Worm (Caenorhabditis elegans) whole organism, L4 larva: Measurements from ENCODE around the gene R08C7.8.

Experiments
- F37D6.2 ChIP-seq: sonication (generic microtip); optimal IDR thresholded peaks from 2 replicates; lab custom pipeline; 2016; ENCODE audit warnings: mild to moderate bottlenecking, missing genetic modification characterization, missing compliant biosample characterization
- T20F7.1 ChIP-seq: fragments of 200-800 bp; sonication (Bioruptor generic); optimal IDR thresholded peaks from 2 replicates; lab custom pipeline; 2018; ENCODE audit warnings: mild to moderate bottlenecking, missing genetic modification characterization, missing compliant biosample characterization
- Y105C5A.15 ChIP-seq: fragments of 200-800 bp; sonication (Bioruptor generic); IDR thresholded peaks from 2 replicates; pipeline ENCODE4 v1.3.6; 2022; ENCODE audit warnings: missing genetic modification characterization, missing compliant biosample characterization
- Y48G9A.11 ChIP-seq: fragments of 200-800 bp; sonication (Bioruptor generic); IDR thresholded peaks from 2 replicates; pipeline ENCODE4 v1.3.6; 2022; ENCODE audit warnings: missing genetic modification reagents, missing genetic modification characterization, missing compliant biosample characterization
- Y5F2A.4 ChIP-seq: fragments of 200-800 bp; sonication (Bioruptor generic); optimal IDR thresholded peaks from 2 replicates; lab custom pipeline; 2018; ENCODE audit warnings: mild to moderate bottlenecking, missing genetic modification characterization, missing compliant biosample characterization
- Y75B8A.6 ChIP-seq: fragments of 200-800 bp; sonication (Bioruptor generic); IDR thresholded peaks from 2 replicates; pipeline ENCODE4 v1.3.6; 2022; ENCODE audit warnings: missing genetic modification reagents, missing genetic modification characterization, missing compliant biosample characterization
- ZK337.2 ChIP-seq: fragments of 200-800 bp; sonication (Bioruptor generic); IDR thresholded peaks from 2 replicates; pipeline ENCODE4 v1.3.6; 2022; ENCODE audit warnings: missing genetic modification reagents, missing genetic modification characterization, missing compliant biosample characterization
- arid-1 ChIP-seq: fragments of 200-800 bp; sonication (Bioruptor generic); conservative IDR thresholded peaks from 2 replicates; pipeline ENCODE4 v1.3.6; 2022; ENCODE audit warnings: missing genetic modification reagents, missing genetic modification characterization, missing compliant biosample characterization
- ceh-28 ChIP-seq: fragments of 150-350 bp; optimal IDR thresholded peaks from 2 replicates; lab custom pipeline; 2014; ENCODE audit warnings: missing biosample characterization, missing genetic modification reagents, missing genetic modification characterization
- ceh-44 ChIP-seq: fragments of 200-800 bp; sonication (Bioruptor generic); IDR thresholded peaks from 2 replicates; pipeline ENCODE4 v1.3.6; 2022; ENCODE audit warnings: missing genetic modification reagents, missing genetic modification characterization, missing compliant biosample characterization
- ceh-82 ChIP-seq: sonication (generic microtip); optimal IDR thresholded peaks from 2 replicates; lab custom pipeline; 2017; ENCODE audit warnings: missing biosample characterization, missing genetic modification characterization
- daf-12 ChIP-seq: fragments of 150-350 bp; optimal IDR thresholded peaks from 2 replicates; lab custom pipeline; 2014; ENCODE audit warnings: missing biosample characterization, missing genetic modification reagents, missing genetic modification characterization
- daf-16 ChIP-seq, 3 experiments: sonication (generic microtip); optimal IDR thresholded peaks; 2 replicates each; lab custom pipeline; 2016 to 2017; ENCODE audit warnings: missing genetic modification characterization in 3 of 3, missing genetic modification reagents in 3 of 3, mild to moderate bottlenecking in 2 of 3, missing compliant biosample characterization in 2 of 3, missing biosample characterization in 1 of 3, moderate library complexity in 1 of 3
- daf-19 ChIP-seq: fragments of 200-800 bp; sonication (Bioruptor generic); conservative IDR thresholded peaks from 2 replicates; pipeline ENCODE4 v1.3.6; 2022; ENCODE audit warnings: missing genetic modification characterization, missing compliant biosample characterization
- daf-8 ChIP-seq: fragments of 200-800 bp; sonication (Bioruptor generic); IDR thresholded peaks from 2 replicates; pipeline ENCODE4 v1.3.6; 2022; ENCODE audit warnings: missing genetic modification characterization, missing compliant biosample characterization
- dmd-6 ChIP-seq: fragments of 200-800 bp; sonication (Bioruptor generic); IDR thresholded peaks from 2 replicates; pipeline ENCODE4 v1.3.6; 2022; ENCODE audit warnings: missing genetic modification reagents, missing genetic modification characterization, missing compliant biosample characterization
- dve-1 ChIP-seq: sonication (generic microtip); optimal IDR thresholded peaks from 2 replicates; lab custom pipeline; 2017; ENCODE audit warnings: antibody characterized with exemption, mild to moderate bottlenecking, missing genetic modification characterization, missing compliant biosample characterization; ENCODE audit not compliant: insufficient read depth
- egl-27 ChIP-seq: sonication (generic microtip); optimal IDR thresholded peaks from 3 replicates; lab custom pipeline; 2017; ENCODE audit warnings: missing biosample characterization, missing genetic modification reagents, missing genetic modification characterization
- egl-43 ChIP-seq: fragments of 200-800 bp; sonication (Bioruptor generic); IDR thresholded peaks from 2 replicates; pipeline ENCODE4 v1.3.6; 2022; ENCODE audit warnings: missing genetic modification reagents, missing genetic modification characterization, missing compliant biosample characterization
- hlh-11 ChIP-seq: fragments of 200-800 bp; sonication (Bioruptor generic); optimal IDR thresholded peaks from 2 replicates; lab custom pipeline; 2018; ENCODE audit warnings: mild to moderate bottlenecking, missing genetic modification characterization, missing compliant biosample characterization
- hlh-30 ChIP-seq: sonication (generic microtip); optimal IDR thresholded peaks from 2 replicates; lab custom pipeline; 2017; ENCODE audit warnings: antibody characterized with exemption, mild to moderate bottlenecking, missing genetic modification characterization, missing compliant biosample characterization; ENCODE audit not compliant: insufficient read depth
- lin-15B ChIP-seq: fragments of 150-350 bp; sonication (generic microtip); optimal IDR thresholded peaks from 3 replicates; lab custom pipeline; 2014; ENCODE audit warnings: missing biosample characterization, missing genetic modification characterization
- lsy-2 ChIP-seq, 2 experiments: fragments of 150-350 bp in 1 of 2; sonication (generic microtip) in 1 of 2; optimal IDR thresholded peaks; 2 replicates each; lab custom pipeline; 2014 to 2017; ENCODE audit warnings: missing biosample characterization in 2 of 2, missing genetic modification characterization in 2 of 2
- madf-5 ChIP-seq, 2 experiments: fragments of 200-800 bp; sonication (Bioruptor generic); IDR thresholded peaks; 2 replicates each; pipeline ENCODE4 v1.3.6; 2022; ENCODE audit warnings: missing compliant biosample characterization in 2 of 2, missing genetic modification characterization in 2 of 2
- madf-9 ChIP-seq: fragments of 200-800 bp; sonication (Bioruptor generic); conservative IDR thresholded peaks from 2 replicates; pipeline ENCODE4 v1.3.6; 2022; ENCODE audit warnings: missing genetic modification reagents, missing genetic modification characterization, missing compliant biosample characterization
- mdt-29 ChIP-seq: fragments of 200-800 bp; sonication (Bioruptor generic); IDR thresholded peaks from 2 replicates; pipeline ENCODE4 v1.3.6; 2022; ENCODE audit warnings: missing genetic modification reagents, missing genetic modification characterization, missing compliant biosample characterization
- mes-2 ChIP-seq: sonication (generic microtip); optimal IDR thresholded peaks from 2 replicates; lab custom pipeline; 2016; ENCODE audit warnings: missing genotype, mild to moderate bottlenecking, missing genetic modification characterization, missing compliant biosample characterization; ENCODE audit not compliant: poor library complexity, severe bottlenecking
- mxl-2 ChIP-seq: fragments of 200-800 bp; sonication (Bioruptor generic); conservative IDR thresholded peaks from 2 replicates; pipeline ENCODE4 v1.3.6; 2022; ENCODE audit warnings: missing genetic modification reagents, missing genetic modification characterization, missing compliant biosample characterization
- mxl-3 ChIP-seq: fragments of 200-800 bp; sonication (Bioruptor generic); optimal IDR thresholded peaks from 2 replicates; lab custom pipeline; 2018; ENCODE audit warnings: mild to moderate bottlenecking, missing genetic modification characterization, missing compliant biosample characterization
- nhr-10 ChIP-seq: fragments of 150-350 bp; optimal IDR thresholded peaks from 2 replicates; lab custom pipeline; 2014; ENCODE audit warnings: missing biosample characterization, missing genetic modification characterization
- nhr-102 ChIP-seq: sonication (generic microtip); optimal IDR thresholded peaks from 2 replicates; lab custom pipeline; 2016; ENCODE audit warnings: mild to moderate bottlenecking, missing genetic modification characterization, moderate library complexity, missing compliant biosample characterization
- nhr-11 ChIP-seq: fragments of 150-350 bp; optimal IDR thresholded peaks from 2 replicates; lab custom pipeline; 2014; ENCODE audit warnings: missing biosample characterization, missing genetic modification characterization
- nhr-237 ChIP-seq: sonication (generic microtip); optimal IDR thresholded peaks from 2 replicates; lab custom pipeline; 2017; ENCODE audit warnings: missing biosample characterization, missing genetic modification characterization
- nhr-25 ChIP-seq: sonication (generic microtip); optimal IDR thresholded peaks from 2 replicates; lab custom pipeline; 2017; ENCODE audit warnings: missing genetic modification characterization, mild to moderate bottlenecking, missing compliant biosample characterization, antibody characterized with exemption, moderate library complexity, borderline replicate concordance; ENCODE audit not compliant: insufficient read depth
- nhr-28 ChIP-seq: fragments of 150-350 bp; optimal IDR thresholded peaks from 2 replicates; lab custom pipeline; 2014; ENCODE audit warnings: missing biosample characterization, missing genetic modification characterization
- nhr-48 ChIP-seq: sonication (generic microtip); optimal IDR thresholded peaks from 2 replicates; lab custom pipeline; 2016; ENCODE audit warnings: mild to moderate bottlenecking, missing genetic modification characterization, missing compliant biosample characterization
- nhr-76 ChIP-seq: fragments of 150-350 bp; optimal IDR thresholded peaks from 2 replicates; lab custom pipeline; 2014; ENCODE audit warnings: missing biosample characterization, missing genetic modification characterization
- nhr-77 ChIP-seq: fragments of 150-350 bp; optimal IDR thresholded peaks from 2 replicates; lab custom pipeline; 2014; ENCODE audit warnings: missing biosample characterization, missing genetic modification characterization
- pha-4 ChIP-seq, 2 experiments: fragments of 150-350 bp in 1 of 2; fragments of 200-800 bp in 1 of 2; sonication (Bioruptor generic) in 1 of 2; IDR thresholded peaks in 1 of 2; optimal IDR thresholded peaks in 1 of 2; 2 replicates each; pipeline versions ENCODE4 v1.3.6 to Lab custom; 2014 to 2022; ENCODE audit warnings: missing genetic modification characterization in 2 of 2, missing genetic modification reagents in 2 of 2, missing biosample characterization in 1 of 2, missing compliant biosample characterization in 1 of 2
- pqm-1 ChIP-seq: sonication (generic microtip); optimal IDR thresholded peaks from 2 replicates; lab custom pipeline; 2017; ENCODE audit warnings: missing biosample characterization, missing genetic modification characterization
- rbr-2 ChIP-seq: sonication (generic microtip); optimal IDR thresholded peaks from 2 replicates; lab custom pipeline; 2016; ENCODE audit warnings: missing genotype, missing genetic modification characterization, missing compliant biosample characterization
- snpc-1.2 ChIP-seq: fragments of 200-800 bp; sonication (Bioruptor generic); IDR thresholded peaks from 2 replicates; pipeline ENCODE4 v1.3.6; 2022; ENCODE audit warnings: missing genetic modification reagents, missing genetic modification characterization, missing compliant biosample characterization
- unc-130 ChIP-seq: sonication (generic microtip); optimal IDR thresholded peaks from 2 replicates; lab custom pipeline; 2016; ENCODE audit warnings: missing genetic modification reagents, missing genetic modification characterization, missing compliant biosample characterization
- unc-39 ChIP-seq: sonication (generic microtip); optimal IDR thresholded peaks from 2 replicates; lab custom pipeline; 2017; ENCODE audit warnings: missing biosample characterization, missing genetic modification characterization
- vab-7 ChIP-seq: fragments of 200-800 bp; sonication (Bioruptor generic); IDR thresholded peaks from 2 replicates; pipeline ENCODE4 v1.3.6; 2022; ENCODE audit warnings: missing genetic modification reagents, missing genetic modification characterization, missing compliant biosample characterization
- zfp-3 ChIP-seq: fragments of 200-800 bp; sonication (Bioruptor generic); conservative IDR thresholded peaks from 2 replicates; pipeline ENCODE4 v1.3.6; 2022; ENCODE audit warnings: missing genetic modification reagents, missing genetic modification characterization, missing compliant biosample characterization
- zip-11 ChIP-seq: fragments of 200-800 bp; sonication (Bioruptor generic); IDR thresholded peaks from 2 replicates; pipeline ENCODE4 v1.3.6; 2022; ENCODE audit warnings: missing genetic modification characterization, missing compliant biosample characterization

The R08C7.8 gene

ce11 chrIV:4434441-4435084 is at the start of gene R08C7.8, which contains the start of gene R08C7.4:
R08C7.8 (minus strand) TSS chrIV:4434541.
R08C7.4 (plus strand) TSS chrIV:4435034.
- no peak for TF ChIP-seq ZK337.2 (GFP tag; lab: Robert Waterston, UW)
- no peak for TF ChIP-seq T20F7.1
- no peak for TF ChIP-seq ceh-82 (tag; lab: Kevin White, UChicago)
- TF ChIP-seq daf-8 = no peak
- TF ChIP-seq, all 104 proteins: peak for 0

- TF ChIP-seq dmd-6 (GFP tag; lab: Robert Waterston, UW) (peak; percentile 76), dve-1 (peak; percentile 89), pqm-1 (tag; lab: Kevin White, UChicago) (peak; percentile 99), Y105C5A.15 (no peak), nhr-28 (tag; lab: Kevin White, UChicago) (peak; percentile 93), nhr-77 (tag; lab: Kevin White, UChicago) (peak; percentile 50), daf-16 (GFP tag; optimal IDR thresholded peaks at IDR 0.05; lab: Kevin White, UChicago) (no peak), daf-16 (tag; optimal IDR thresholded peaks at IDR 0.05; lab: Kevin White, UChicago) (peak; percentile 94), F37D6.2 (no peak), daf-12 (tag; lab: Kevin White, UChicago) (no peak), unc-130 (GFP tag; lab: Kevin White, UChicago) (no peak), hlh-11 (tag; lab: Kevin White, UChicago) (peak; percentile 67), egl-27 (tag; lab: Kevin White, UChicago) (no peak), ceh-44 (GFP tag; lab: Robert Waterston, UW) (no peak), nhr-76 (tag; lab: Kevin White, UChicago) (no peak), nhr-11 (tag; lab: Kevin White, UChicago) (no peak), Y5F2A.4 (GFP tag; lab: Kevin White, UChicago) (no peak), egl-43 (GFP tag; lab: Robert Waterston, UW) (no peak), hlh-30 (tag; lab: Kevin White, UChicago) (peak; percentile 26), snpc-1.2 (GFP tag; lab: Robert Waterston, UW) (no peak), Y48G9A.11 (no peak), daf-19 (GFP tag; lab: Robert Waterston, UW) (no peak), vab-7 (GFP tag; lab: Robert Waterston, UW) (no peak), lin-15B (tag; lab: Kevin White, UChicago) (no peak), pha-4 (GFP tag; IDR thresholded peaks at IDR 0.05; lab: Robert Waterston, UW) (no peak), pha-4 (tag; optimal IDR thresholded peaks at IDR 0.05; lab: Kevin White, UChicago) (no peak), zfp-3 (GFP tag; lab: Robert Waterston, UW) (no peak), mxl-3 (peak; percentile 4), mxl-2 (no peak), unc-39 (tag; lab: Kevin White, UChicago) (no peak), madf-5 (GFP tag; IDR thresholded peaks at IDR 0.05; lab: Robert Waterston, UW) (no peak), arid-1 (GFP tag; lab: Robert Waterston, UW) (no peak), madf-9 (GFP tag; lab: Robert Waterston, UW) (no peak), mes-2 (tag; lab: Kevin White, UChicago) (no peak), rbr-2 (tag; lab: Kevin White, UChicago) (no peak), nhr-102 (tag; lab: Kevin White, UChicago) (no peak), nhr-48 (tag; lab: Kevin White, UChicago) (no peak), Y75B8A.6 (no peak), nhr-25 (tag; lab: Kevin White, UChicago) (no peak), zip-11 (no peak), nhr-10 (no peak), lsy-2 (tag; optimal IDR thresholded peaks at IDR 0.05; lab: Kevin White, UChicago) (peak in 1 of 2 experiments; percentile 28), ceh-28 (tag; lab: Kevin White, UChicago) (no peak), nhr-237 (no peak), mdt-29 (GFP tag; lab: Robert Waterston, UW) (no peak)
Measured at ce11 chrIV:4482531-4482930, 48.2 kb upstream of the R08C7.8 start, which contains the start of gene M01H9.4. M01H9.4 (minus strand) TSS chrIV:4482909.
